Worm (Caenorhabditis elegans) whole organism, L4/young adult: Measurements from ENCODE around the gene acc-1.
"Not testable (repeated sequence)": the region's sequence is repeated elsewhere in the genome, so short reads cannot be mapped to it uniquely, and the experiment has no call there.

Source experiments
- W03F9.2 ChIP-seq: fragments of 150-350 bp; optimal IDR thresholded peaks from 2 replicates; lab custom pipeline; 2014; ENCODE audit warnings: missing biosample characterization, missing genetic modification characterization
- dao-5 ChIP-seq: sonication (generic microtip); optimal IDR thresholded peaks from 2 replicates; lab custom pipeline; 2016; ENCODE audit warnings: missing genotype, missing genetic modification characterization, moderate library complexity, missing compliant biosample characterization
- him-1 ChIP-seq: sonication (generic microtip); optimal IDR thresholded peaks from 2 replicates; lab custom pipeline; 2016; ENCODE audit warnings: missing genotype, missing genetic modification reagents, missing genetic modification characterization, missing compliant biosample characterization

Gene acc-1

DNA sequence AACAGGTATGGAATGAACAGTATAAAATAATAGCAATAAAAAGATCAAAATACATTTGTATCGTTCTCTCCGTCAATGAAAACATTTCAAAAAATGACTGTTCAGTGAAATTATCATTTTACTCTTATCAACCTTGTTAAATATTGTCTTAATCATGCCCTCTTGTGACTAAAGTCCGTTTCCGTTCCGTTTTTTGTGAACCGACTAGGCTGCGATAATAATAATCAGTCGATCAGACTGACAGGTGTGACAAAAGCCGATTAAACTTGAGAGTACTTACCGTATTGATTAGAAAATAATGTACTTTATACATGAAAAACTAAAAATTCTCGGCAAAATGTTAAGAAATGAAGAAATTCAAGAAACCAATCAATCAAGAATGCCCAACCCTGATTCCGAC, 24.7 kb downstream of the acc-1 start, which contains the start of gene ins-7:
Gene ins-7, minus strand, starts transcription at position 332 of the 400 bp plus-strand sequence.
- TF ChIP-seq W03F9.2 (no peak), him-1 (no peak), dao-5 (no peak)

DNA sequence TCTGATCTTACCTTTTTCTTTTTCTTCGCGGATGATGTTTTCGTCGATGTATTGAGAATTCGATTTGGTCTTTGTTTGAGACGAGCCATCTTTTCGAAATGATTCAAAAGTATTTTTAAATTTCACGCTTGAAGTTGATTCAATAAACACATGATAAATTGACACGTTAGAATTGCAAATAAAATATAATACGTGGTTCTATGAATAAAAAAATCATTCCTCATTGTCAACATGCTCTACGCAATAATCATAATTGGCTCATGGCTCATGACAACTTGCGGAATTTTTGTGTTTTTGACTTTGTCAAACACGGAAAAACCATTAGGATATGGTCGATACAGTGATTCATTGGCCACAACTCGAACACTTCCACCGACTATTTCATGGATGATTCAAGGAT, 25.6 kb downstream of the acc-1 start, which contains the start of the genes htas-1 and ZK1251.3:
Gene htas-1, minus strand, starts transcription at position 101 of the 400 bp plus-strand sequence.
Gene ZK1251.3, plus strand, starts transcription at position 226 of the 400 bp plus-strand sequence.
- TF ChIP-seq dao-5 (no peak), him-1 (no peak), W03F9.2 (no peak)

DNA sequence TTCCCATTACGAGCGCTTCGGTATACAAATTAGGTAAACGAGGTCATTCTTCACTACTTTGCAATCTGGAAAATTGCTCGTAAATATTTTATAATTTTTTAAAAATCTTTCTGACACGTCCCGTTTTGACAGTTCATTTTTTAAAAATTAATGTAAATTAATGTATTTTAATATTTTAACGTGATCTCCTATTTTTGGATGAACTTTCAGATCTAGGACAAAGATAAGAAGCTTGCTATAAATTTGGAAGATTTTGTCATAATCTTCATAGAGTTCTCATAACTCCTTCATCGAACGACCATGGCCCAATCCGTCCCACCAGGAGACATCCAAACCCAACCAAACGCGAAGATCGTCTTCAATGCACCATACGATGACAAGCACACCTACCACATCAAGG, 30.9 kb downstream of the acc-1 start, which contains the start of gene msp-76:
Gene msp-76, plus strand, starts transcription at position 301 of the 400 bp plus-strand sequence.
- TF ChIP-seq dao-5, him-1, W03F9.2: not testable (repeated sequence)

DNA sequence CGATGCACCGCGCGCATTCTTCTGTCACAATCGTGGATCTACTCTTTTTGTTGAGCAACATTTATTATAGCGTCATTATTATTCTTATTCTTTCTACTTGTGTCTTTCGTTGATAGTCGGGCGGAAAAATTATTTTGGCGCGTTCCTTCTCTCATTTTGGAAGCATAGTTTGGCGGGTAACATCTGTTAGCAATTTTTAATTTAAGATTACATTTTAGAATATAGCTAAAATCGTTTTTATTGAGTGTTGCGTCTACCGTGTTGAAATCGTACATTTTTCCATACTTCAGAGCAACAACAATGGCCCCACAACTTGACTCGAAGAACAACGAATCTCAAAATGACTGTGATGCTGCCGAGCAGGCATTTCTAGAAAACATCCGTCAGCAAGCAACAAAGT, 32.8 kb downstream of the acc-1 start, which contains the start of gene sdz-36:
Gene sdz-36, plus strand, starts transcription at position 301 of the 400 bp plus-strand sequence.
- TF ChIP-seq W03F9.2 (no peak), dao-5 (no peak), him-1 (no peak)

DNA sequence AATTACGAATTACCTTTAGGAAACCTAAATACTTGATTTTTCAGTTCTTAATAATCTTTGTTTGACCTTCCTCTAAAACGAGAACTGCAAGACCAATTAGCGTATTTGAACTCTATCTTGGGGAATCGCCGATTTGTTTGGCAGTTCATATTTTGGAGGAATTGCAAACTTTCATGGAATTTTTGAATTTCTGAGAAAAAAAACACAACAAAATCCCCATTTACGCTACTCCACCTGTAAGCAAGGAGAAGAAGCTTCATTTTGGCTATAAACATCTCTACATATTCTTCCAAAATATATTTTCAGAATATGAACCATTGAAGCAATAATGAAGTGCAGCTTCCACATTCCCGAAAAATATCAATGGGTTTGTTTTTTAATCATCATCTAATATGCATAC, 35.0 kb downstream of the acc-1 start, which contains the start of gene twk-9:
Gene twk-9, plus strand, starts transcription at position 301 of the 400 bp plus-strand sequence.
- TF ChIP-seq dao-5: no peak
- no peak for TF ChIP-seq W03F9.2
- TF ChIP-seq him-1: no peak

DNA sequence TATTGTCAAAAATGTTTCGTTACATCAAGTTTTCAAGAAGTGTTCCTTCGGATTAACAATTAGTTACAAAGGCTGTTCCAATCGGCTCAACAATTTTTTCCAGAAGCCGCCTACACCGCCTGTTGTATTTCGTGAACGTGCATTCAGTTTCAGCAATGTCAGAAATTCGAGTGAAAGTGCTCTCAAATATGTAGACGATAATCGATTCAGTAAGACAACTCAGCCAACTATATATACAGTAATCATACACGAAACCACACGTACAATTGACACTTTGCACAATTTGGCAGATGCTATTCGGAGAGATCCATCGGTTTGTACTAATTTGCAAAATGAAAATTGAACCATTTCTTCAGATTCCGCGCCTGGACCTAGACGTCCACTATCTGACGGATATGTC, 38.7 kb downstream of the acc-1 start:
- TF ChIP-seq him-1 (no peak), dao-5 (no peak), W03F9.2 (no peak)

DNA sequence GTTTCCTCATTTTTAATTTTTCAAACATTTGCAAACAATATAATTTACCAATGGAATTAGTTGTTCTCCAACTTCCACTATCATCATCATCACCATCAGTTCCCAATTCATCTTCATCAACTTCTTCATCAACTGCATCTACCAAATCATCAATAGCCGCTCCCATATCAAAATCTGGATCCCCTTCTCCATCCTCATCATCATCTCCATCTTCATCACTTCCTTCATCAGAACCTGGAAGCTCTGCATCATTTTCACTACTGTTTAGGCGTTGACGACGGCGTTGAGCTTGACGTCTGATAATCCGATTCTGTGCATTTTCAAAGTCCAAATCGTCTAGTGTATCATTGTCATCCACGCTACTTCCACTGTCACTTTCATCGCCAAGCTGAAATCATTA, 40.0 kb downstream of the acc-1 start:
- TF ChIP-seq dao-5: no peak
- no peak for TF ChIP-seq him-1
- no peak for TF ChIP-seq W03F9.2

DNA sequence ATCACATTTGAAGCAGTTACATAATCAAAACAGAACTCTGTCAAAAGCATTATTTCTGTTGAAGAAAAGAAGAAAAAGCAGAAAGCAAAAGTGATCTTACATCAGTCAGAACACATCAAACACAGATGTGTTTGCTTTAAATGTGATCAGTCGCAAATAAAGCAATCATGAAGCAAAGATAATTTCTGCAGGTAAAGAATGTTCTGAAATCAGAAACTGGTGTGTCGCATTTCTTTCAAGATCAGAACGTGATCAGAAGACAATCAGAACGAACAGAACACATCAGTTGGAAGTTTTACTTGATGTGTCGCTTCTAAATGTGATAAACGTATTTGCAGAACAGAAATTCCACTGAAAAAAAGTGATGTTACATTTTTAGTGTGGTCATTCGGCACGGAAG, 41.2 kb downstream of the acc-1 start:
- TF ChIP-seq him-1 (no peak), W03F9.2 (no peak), dao-5 (no peak)

DNA sequence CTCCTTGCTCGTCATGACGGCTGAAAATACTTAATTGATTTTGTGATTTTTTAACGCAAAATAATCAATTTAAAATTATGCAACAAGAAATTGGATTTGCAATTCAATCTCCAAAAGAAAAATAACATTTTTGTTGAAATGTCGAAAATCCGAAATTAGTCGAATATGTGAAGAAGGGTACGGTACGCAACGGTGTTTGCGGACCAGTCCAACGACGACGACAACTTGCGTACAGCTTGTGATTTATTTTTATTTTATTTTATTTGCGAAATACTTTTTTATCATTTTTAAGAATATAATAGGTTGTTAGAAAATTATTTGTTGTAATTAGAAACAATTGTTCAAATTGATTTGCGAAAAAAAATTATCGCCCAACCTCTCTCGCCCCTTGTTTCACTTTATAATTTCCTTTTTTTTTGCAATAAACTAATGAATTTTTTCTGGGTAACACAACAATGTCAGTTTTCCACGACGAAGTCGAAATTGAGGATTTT, 48.9 kb downstream of the acc-1 start, which contains the start of the genes dcaf-1 and dph-3:
Gene dcaf-1, minus strand, starts transcription at position 20 of the 494 bp plus-strand sequence.
Gene dph-3, plus strand, starts transcription at position 444 of the 494 bp plus-strand sequence.
- TF ChIP-seq him-1 (no peak), W03F9.2 (peak; percentile 60)

DNA sequence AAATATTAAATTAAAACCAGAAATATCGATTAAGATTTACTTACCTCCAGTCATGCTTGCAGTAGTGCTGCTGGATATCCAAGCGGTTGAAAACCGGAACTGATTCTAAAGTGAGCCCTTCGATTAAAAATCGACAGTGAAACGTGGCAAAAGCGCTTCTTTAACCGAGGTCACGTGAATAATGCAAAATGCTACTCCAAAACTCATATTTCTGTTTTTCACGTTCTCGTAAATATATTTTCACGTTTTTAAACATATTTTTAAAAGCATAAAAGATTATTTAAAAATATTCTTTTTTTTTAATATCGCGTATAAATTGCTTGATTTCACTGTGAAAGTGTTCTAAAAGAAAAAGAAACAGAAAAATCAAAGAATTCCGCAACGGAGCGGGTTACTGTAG, 51.4 kb downstream of the acc-1 start, which contains the start of gene ant-1.3:
Gene ant-1.3, minus strand, starts transcription at position 101 of the 400 bp plus-strand sequence.
- no peak for TF ChIP-seq W03F9.2
- TF ChIP-seq dao-5: no peak
- no peak for TF ChIP-seq him-1

DNA sequence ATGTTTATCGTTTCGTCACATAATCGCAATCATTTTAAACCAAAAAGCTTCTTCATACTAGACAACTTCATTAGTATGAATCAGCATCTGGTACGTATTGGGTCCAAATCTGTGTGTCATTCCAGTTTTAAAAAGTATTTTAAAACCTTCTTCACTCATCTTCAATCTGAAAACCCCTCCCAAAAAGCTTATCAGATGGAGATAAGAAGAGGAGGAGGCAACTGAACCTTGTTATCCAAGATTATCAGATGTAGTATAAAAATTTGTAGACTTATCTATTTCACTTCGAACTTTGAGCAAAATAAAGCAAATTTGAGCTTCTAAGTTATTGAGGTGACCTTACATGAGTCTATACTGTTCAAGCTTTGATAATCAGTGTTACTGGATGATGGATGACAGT, 52.0 kb downstream of the acc-1 start, which contains the start of gene nhr-38:
Gene nhr-38, plus strand, starts transcription at position 301 of the 400 bp plus-strand sequence.
- TF ChIP-seq W03F9.2 (no peak), dao-5 (no peak), him-1 (no peak)

DNA sequence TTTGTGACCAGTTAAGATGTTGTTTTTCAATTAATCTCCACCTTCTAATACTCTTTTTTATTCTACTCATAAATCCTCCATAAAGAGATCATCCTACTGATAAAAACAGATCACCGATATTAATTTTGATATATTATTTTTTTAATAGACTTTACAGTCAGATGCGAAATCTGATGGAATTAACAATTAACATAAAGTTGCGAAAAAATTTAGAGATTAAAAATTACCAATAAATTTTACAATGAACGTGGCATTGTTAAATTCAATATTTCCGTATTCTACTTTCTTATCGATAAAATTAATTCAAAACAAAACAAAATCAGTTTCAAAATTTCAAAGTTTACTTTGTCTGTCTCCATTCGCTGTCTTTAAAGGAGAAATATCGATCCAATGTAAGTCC, 54.9 kb downstream of the acc-1 start, which contains the start of gene K01H12.4:
Gene K01H12.4, plus strand, starts transcription at position 301 of the 400 bp plus-strand sequence.
- TF ChIP-seq W03F9.2 (no peak), dao-5 (no peak)
